Fruit fly (Drosophila melanogaster): Measurements from ENCODE around the gene CG5886.

The CG5886 gene

DNA sequence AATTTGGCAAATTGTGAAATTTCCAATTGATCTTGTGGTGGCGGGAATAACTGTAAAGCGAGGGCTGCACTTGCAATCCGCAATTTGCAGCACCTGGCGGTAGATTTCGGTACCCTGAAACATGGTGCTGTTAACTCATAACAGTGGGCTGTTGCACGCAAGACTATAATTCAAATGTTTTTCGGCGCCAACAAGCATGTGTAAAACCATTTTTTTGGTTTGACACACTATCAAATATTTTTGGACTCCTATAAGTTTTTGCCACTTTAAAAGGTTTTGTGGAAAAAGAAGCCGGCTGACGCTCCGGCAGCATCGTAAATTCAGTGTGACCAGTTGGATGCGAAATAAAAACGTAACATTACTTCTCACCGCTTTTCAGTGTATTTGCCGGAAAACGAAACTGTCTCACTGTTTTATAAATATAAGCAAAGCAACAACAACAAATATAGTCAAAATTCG, at the start of gene CG5886, which contains the start of gene CG14545:
Gene CG5886, plus strand, starts transcription at position 409 of the 459 bp plus-strand sequence.
Gene CG14545, minus strand, starts transcription at position 68 of the 459 bp plus-strand sequence.
- TF ChIP-seq CG9948 (tag; optimal IDR thresholded peaks at IDR 0.05) = no peak
- TF ChIP-seq CG17806 (tag; optimal IDR thresholded peaks at IDR 0.05) = no peak
- no peak for TF ChIP-seq fd96Ca (GFP tag; IDR thresholded peaks at IDR 0.05)
- no peak for TF ChIP-seq Pif1A (GFP tag; optimal IDR thresholded peaks at IDR 0.05)
- no peak for TF ChIP-seq Ets98B (GFP tag; IDR thresholded peaks at IDR 0.05)
- no peak for TF ChIP-seq CG14655 (GFP tag; optimal IDR thresholded peaks at IDR 0.05)
- no peak for TF ChIP-seq CG8159 (tag; optimal IDR thresholded peaks at IDR 0.05)
- TF ChIP-seq CG32121 (GFP tag; IDR thresholded peaks at IDR 0.05) = no peak
- no peak for TF ChIP-seq gl (tag; optimal IDR thresholded peaks at IDR 0.05)
- TF ChIP-seq CG8301 (tag; optimal IDR thresholded peaks at IDR 0.05) = no peak
- no peak for TF ChIP-seq CG13204 (GFP tag; optimal IDR thresholded peaks at IDR 0.05)
- no peak for TF ChIP-seq CG34367 (tag; optimal IDR thresholded peaks at IDR 0.05)
- no peak for TF ChIP-seq Snoo (tag; optimal IDR thresholded peaks at IDR 0.05)
- no peak for TF ChIP-seq CG10348 (GFP tag; IDR thresholded peaks at IDR 0.05)
- TF ChIP-seq D1 (tag; optimal IDR thresholded peaks at IDR 0.05) = no peak

DNA sequence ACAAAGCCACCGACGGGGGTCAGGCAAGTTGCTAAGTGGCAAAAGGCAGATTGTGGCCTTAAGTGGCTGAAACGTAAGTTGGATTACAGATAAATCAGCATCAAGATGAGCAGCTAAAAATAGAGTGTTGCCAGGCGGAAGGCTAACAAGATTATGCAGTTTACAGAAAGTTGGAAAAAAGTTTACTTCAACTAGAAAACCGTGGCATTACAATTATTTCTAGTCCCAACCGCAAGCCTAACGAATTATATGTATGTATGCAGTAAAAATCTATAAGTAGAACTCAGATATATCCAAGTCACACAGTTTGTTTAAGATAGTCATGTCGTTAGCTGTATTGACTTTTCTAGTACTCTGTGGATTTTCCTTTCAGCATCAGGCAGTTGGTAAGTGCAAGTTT, 45.3 kb upstream of the CG5886 start, which contains the start of gene BG642167:
Gene BG642167, plus strand, starts transcription at position 301 of the 400 bp plus-strand sequence.
- TF ChIP-seq Snoo (tag; optimal IDR thresholded peaks at IDR 0.05) (no peak), EcR (GFP tag; optimal IDR thresholded peaks at IDR 0.05) (no peak), CG4496 (GFP tag; IDR thresholded peaks at IDR 0.05) (no peak), CG13204 (GFP tag; optimal IDR thresholded peaks at IDR 0.05) (no peak), CG8159 (tag; optimal IDR thresholded peaks at IDR 0.05) (no peak), CG12605 (GFP tag; IDR thresholded peaks at IDR 0.05) (no peak), CG10348 (GFP tag; IDR thresholded peaks at IDR 0.05) (no peak), CG8301 (tag; optimal IDR thresholded peaks at IDR 0.05) (no peak), D1 (tag; optimal IDR thresholded peaks at IDR 0.05) (no peak), CG34367 (tag; optimal IDR thresholded peaks at IDR 0.05) (no peak), Pif1A (GFP tag; optimal IDR thresholded peaks at IDR 0.05) (no peak), CG17806 (tag; optimal IDR thresholded peaks at IDR 0.05) (no peak), CG32121 (GFP tag; IDR thresholded peaks at IDR 0.05) (no peak), CG9948 (tag; optimal IDR thresholded peaks at IDR 0.05) (no peak), CG14655 (GFP tag; optimal IDR thresholded peaks at IDR 0.05) (no peak), gl (tag; optimal IDR thresholded peaks at IDR 0.05) (no peak), CG15710 (tag; optimal IDR thresholded peaks at IDR 0.05) (no peak), rn (GFP tag; IDR thresholded peaks at IDR 0.05) (no peak), Pif1B (GFP tag; optimal IDR thresholded peaks at IDR 0.05) (no peak)

- no peak for TF ChIP-seq CG15710 (tag; optimal IDR thresholded peaks at IDR 0.05)
- no peak for TF ChIP-seq CG8301 (tag; optimal IDR thresholded peaks at IDR 0.05)
- no peak for TF ChIP-seq EcR (GFP tag; optimal IDR thresholded peaks at IDR 0.05)
- no peak for TF ChIP-seq fd96Ca (GFP tag; IDR thresholded peaks at IDR 0.05)
- no peak for TF ChIP-seq gl (tag; optimal IDR thresholded peaks at IDR 0.05)
- no peak for TF ChIP-seq Pif1B (GFP tag; optimal IDR thresholded peaks at IDR 0.05)
- no peak for TF ChIP-seq CG4496 (GFP tag; IDR thresholded peaks at IDR 0.05)
- TF ChIP-seq CG17806 (tag; optimal IDR thresholded peaks at IDR 0.05) = no peak
- no peak for TF ChIP-seq CG13204 (GFP tag; optimal IDR thresholded peaks at IDR 0.05)
- no peak for TF ChIP-seq Ets98B (GFP tag; IDR thresholded peaks at IDR 0.05)
- TF ChIP-seq rn (GFP tag; IDR thresholded peaks at IDR 0.05) = no peak
- no peak for TF ChIP-seq Pif1A (GFP tag; optimal IDR thresholded peaks at IDR 0.05)
- no peak for TF ChIP-seq D1 (tag; optimal IDR thresholded peaks at IDR 0.05)
- TF ChIP-seq CG8159 (tag; optimal IDR thresholded peaks at IDR 0.05) = no peak
- TF ChIP-seq CG9948 (tag; optimal IDR thresholded peaks at IDR 0.05) = no peak
- no peak for TF ChIP-seq CG12605 (GFP tag; IDR thresholded peaks at IDR 0.05)
Observed at dm6 chr3R:25810796-25811195, 40.6 kb upstream of the CG5886 start, which contains the start of gene CG5024. TSS of gene CG5024 (plus strand) at chr3R:25811096.

DNA sequence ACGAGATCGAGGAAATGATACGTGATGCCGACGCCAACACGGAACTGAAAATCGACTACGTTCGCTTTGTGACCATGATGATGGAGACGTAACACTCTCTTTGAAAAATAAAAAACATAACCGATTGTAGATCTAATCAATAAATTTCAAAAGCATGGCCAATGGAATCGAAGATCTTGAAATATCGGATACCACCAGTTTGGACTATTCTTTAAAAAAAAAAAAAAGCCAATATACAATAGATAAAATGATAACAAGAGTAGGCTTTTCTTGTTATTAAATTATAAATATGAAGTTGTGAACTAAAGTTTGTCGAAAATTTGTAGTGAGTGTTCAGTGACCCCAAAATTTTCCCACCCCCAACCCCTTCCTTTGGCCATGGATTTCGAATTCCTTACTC, 39.8 kb upstream of the CG5886 start, which contains the start of the genes Acam and CG17770:
Gene Acam, plus strand, starts transcription at position 301 of the 400 bp plus-strand sequence.
Gene CG17770, plus strand, starts transcription at position 301 of the 400 bp plus-strand sequence.
- TF ChIP-seq CG14655 (GFP tag; optimal IDR thresholded peaks at IDR 0.05) (no peak), CG8159 (tag; optimal IDR thresholded peaks at IDR 0.05) (no peak), Ets98B (GFP tag; IDR thresholded peaks at IDR 0.05) (no peak), CG4496 (GFP tag; IDR thresholded peaks at IDR 0.05) (no peak)

- no peak for TF ChIP-seq CG8301 (tag; optimal IDR thresholded peaks at IDR 0.05)
- no peak for TF ChIP-seq Snoo (tag; optimal IDR thresholded peaks at IDR 0.05)
- no peak for TF ChIP-seq CG34367 (tag; optimal IDR thresholded peaks at IDR 0.05)
- TF ChIP-seq D1 (tag; optimal IDR thresholded peaks at IDR 0.05) = no peak
- no peak for TF ChIP-seq CG4496 (GFP tag; IDR thresholded peaks at IDR 0.05)
- no peak for TF ChIP-seq rn (GFP tag; IDR thresholded peaks at IDR 0.05)
- no peak for TF ChIP-seq CG8159 (tag; optimal IDR thresholded peaks at IDR 0.05)
- TF ChIP-seq CG13204 (GFP tag; optimal IDR thresholded peaks at IDR 0.05) = no peak
- no peak for TF ChIP-seq CG15710 (tag; optimal IDR thresholded peaks at IDR 0.05)
- TF ChIP-seq CG32121 (GFP tag; IDR thresholded peaks at IDR 0.05) = no peak
- TF ChIP-seq CG17806 (tag; optimal IDR thresholded peaks at IDR 0.05) = no peak
- TF ChIP-seq Pif1A (GFP tag; optimal IDR thresholded peaks at IDR 0.05) = no peak
- no peak for TF ChIP-seq CG14655 (GFP tag; optimal IDR thresholded peaks at IDR 0.05)
- no peak for TF ChIP-seq Pif1B (GFP tag; optimal IDR thresholded peaks at IDR 0.05)
- TF ChIP-seq fd96Ca (GFP tag; IDR thresholded peaks at IDR 0.05) = no peak
Observed at dm6 chr3R:25815179-25815578, 36.3 kb upstream of the CG5886 start, which contains the start of gene CG14354. TSS of gene CG14354 (plus strand) at chr3R:25815479.

DNA sequence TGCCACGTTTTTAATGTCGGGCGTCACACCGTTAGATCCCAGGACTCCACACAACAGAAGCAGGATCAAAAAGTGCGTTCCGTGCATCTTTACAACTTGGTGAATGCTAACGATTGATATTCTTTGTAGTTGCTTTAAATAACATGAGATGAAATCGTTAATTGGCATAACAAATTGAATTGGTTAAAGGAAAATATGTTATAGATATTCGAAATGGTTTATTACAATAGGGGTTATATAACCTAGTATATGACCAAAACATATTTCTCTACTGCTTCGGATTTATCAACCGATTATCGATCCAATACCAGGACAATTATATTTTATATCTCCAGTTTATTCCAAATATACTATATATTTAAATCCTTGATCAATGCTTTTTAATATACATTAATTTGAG, 21.8 kb upstream of the CG5886 start, which contains the start of gene Mst57Dc:
Gene Mst57Dc, minus strand, starts transcription at position 101 of the 400 bp plus-strand sequence.
- TF ChIP-seq CG9948 (tag; optimal IDR thresholded peaks at IDR 0.05) (no peak), CG34367 (tag; optimal IDR thresholded peaks at IDR 0.05) (no peak), CG14655 (GFP tag; optimal IDR thresholded peaks at IDR 0.05) (no peak), Pif1A (GFP tag; optimal IDR thresholded peaks at IDR 0.05) (no peak), EcR (GFP tag; optimal IDR thresholded peaks at IDR 0.05) (no peak), CG8301 (tag; optimal IDR thresholded peaks at IDR 0.05) (no peak), CG12605 (GFP tag; IDR thresholded peaks at IDR 0.05) (no peak), D1 (tag; optimal IDR thresholded peaks at IDR 0.05) (no peak), gl (tag; optimal IDR thresholded peaks at IDR 0.05) (no peak), rn (GFP tag; IDR thresholded peaks at IDR 0.05) (no peak), CG4496 (GFP tag; IDR thresholded peaks at IDR 0.05) (no peak), CG15710 (tag; optimal IDR thresholded peaks at IDR 0.05) (no peak), CG10348 (GFP tag; IDR thresholded peaks at IDR 0.05) (no peak), CG32121 (GFP tag; IDR thresholded peaks at IDR 0.05) (no peak), Ets98B (GFP tag; IDR thresholded peaks at IDR 0.05) (no peak), Pif1B (GFP tag; optimal IDR thresholded peaks at IDR 0.05) (no peak), CG8159 (tag; optimal IDR thresholded peaks at IDR 0.05) (no peak), CG17806 (tag; optimal IDR thresholded peaks at IDR 0.05) (no peak), Snoo (tag; optimal IDR thresholded peaks at IDR 0.05) (no peak), CG13204 (GFP tag; optimal IDR thresholded peaks at IDR 0.05) (no peak)

Data from whole organism, pupa.